Worm (Caenorhabditis elegans) whole organism, early embryonic: Measurements from ENCODE around the gene F57B9.1.

Experiments used
- B0310.2 ChIP-seq: sonication (generic microtip); optimal IDR thresholded peaks from 2 replicates; lab custom pipeline; 2016; ENCODE audit warnings: mild to moderate bottlenecking, missing genetic modification characterization, missing compliant biosample characterization
- ama-1 ChIP-seq: fragments of 150-350 bp; optimal IDR thresholded peaks from 2 replicates; lab custom pipeline; 2014
- ets-7 ChIP-seq: sonication (generic microtip); optimal IDR thresholded peaks from 2 replicates; lab custom pipeline; 2016; ENCODE audit warnings: missing genotype, missing genetic modification characterization, missing compliant biosample characterization
- hmbx-1 ChIP-seq: sonication (generic microtip); optimal IDR thresholded peaks from 2 replicates; lab custom pipeline; 2016; ENCODE audit warnings: mild to moderate bottlenecking, missing genetic modification characterization, missing compliant biosample characterization
- hnd-1 ChIP-seq: sonication (generic microtip); optimal IDR thresholded peaks from 2 replicates; lab custom pipeline; 2016; ENCODE audit warnings: missing genetic modification characterization, missing compliant biosample characterization
- pes-1 ChIP-seq: fragments of 200-800 bp; sonication (Bioruptor generic); IDR thresholded peaks from 2 replicates; pipeline ENCODE4 v1.3.6; 2022; ENCODE audit warnings: missing genetic modification reagents, missing genetic modification characterization, missing compliant biosample characterization
- scrt-1 ChIP-seq: fragments of 200-800 bp; sonication (Bioruptor generic); IDR thresholded peaks from 2 replicates; pipeline ENCODE4 v1.3.6; 2022; ENCODE audit warnings: missing genetic modification characterization, missing compliant biosample characterization
- sea-1 ChIP-seq: fragments of 200-800 bp; sonication (Bioruptor generic); conservative IDR thresholded peaks from 2 replicates; pipeline ENCODE4 v1.3.6; 2022; ENCODE audit warnings: missing genetic modification characterization, missing compliant biosample characterization
- tbx-11 ChIP-seq: fragments of 200-800 bp; sonication (Bioruptor generic); IDR thresholded peaks from 2 replicates; pipeline ENCODE4 v1.3.6; 2022; ENCODE audit warnings: missing genetic modification characterization, missing compliant biosample characterization

- TF ChIP-seq ama-1 (lab: Kevin White, UChicago) (no peak), tbx-11 (GFP tag; lab: Robert Waterston, UW) (no peak), B0310.2 (tag; lab: Kevin White, UChicago) (no peak), pes-1 (no peak), hmbx-1 (tag; lab: Kevin White, UChicago) (no peak), hnd-1 (tag; lab: Kevin White, UChicago) (no peak), scrt-1 (GFP tag; lab: Robert Waterston, UW) (no peak), sea-1 (GFP tag; lab: Robert Waterston, UW) (no peak), ets-7 (tag; lab: Kevin White, UChicago) (no peak)
Measured at ce11 chrIII:6991465-6991864, 29.6 kb downstream of the F57B9.1 start.
